Worm (Caenorhabditis elegans) whole organism, L4/young adult: ENCODE data around the gene R11F4.1.

Source experiments
- W03F9.2 ChIP-seq: fragments of 150-350 bp; optimal IDR thresholded peaks from 2 replicates; lab custom pipeline; 2014; ENCODE audit warnings: missing biosample characterization, missing genetic modification characterization
- dao-5 ChIP-seq: sonication (generic microtip); optimal IDR thresholded peaks from 2 replicates; lab custom pipeline; 2016; ENCODE audit warnings: missing genotype, missing genetic modification characterization, moderate library complexity, missing compliant biosample characterization
- him-1 ChIP-seq: sonication (generic microtip); optimal IDR thresholded peaks from 2 replicates; lab custom pipeline; 2016; ENCODE audit warnings: missing genotype, missing genetic modification reagents, missing genetic modification characterization, missing compliant biosample characterization

DNA sequence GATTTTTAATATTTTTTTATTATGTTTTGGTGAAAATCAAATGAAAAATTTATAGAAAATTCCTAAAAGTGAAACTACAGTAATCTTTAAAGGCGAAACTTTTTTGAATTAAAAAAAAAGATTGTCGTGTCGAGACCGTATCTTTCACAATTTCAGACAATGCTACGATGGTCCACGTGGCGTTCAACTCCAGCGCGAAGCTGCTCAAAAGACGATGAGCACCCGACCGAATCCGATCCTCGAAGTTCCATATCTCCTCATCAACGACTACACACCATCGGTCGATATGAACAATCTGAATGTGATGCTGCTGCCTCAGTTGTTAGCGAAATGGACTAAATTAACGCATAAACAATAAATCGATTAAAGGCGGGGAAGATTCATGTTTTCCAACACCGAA, 49.0 kb upstream of the R11F4.1 start:
- TF ChIP-seq him-1 (tag; lab: Kevin White, UChicago) (no peak), W03F9.2 (tag; lab: Kevin White, UChicago) (no peak), dao-5 (no peak)
